Fruit fly (Drosophila melanogaster): ENCODE measurements around the gene Cp15.
A peak's percentile ranks its signal among the peaks of the same experiment; 100 is the strongest.

Cp15 gene

DNA sequence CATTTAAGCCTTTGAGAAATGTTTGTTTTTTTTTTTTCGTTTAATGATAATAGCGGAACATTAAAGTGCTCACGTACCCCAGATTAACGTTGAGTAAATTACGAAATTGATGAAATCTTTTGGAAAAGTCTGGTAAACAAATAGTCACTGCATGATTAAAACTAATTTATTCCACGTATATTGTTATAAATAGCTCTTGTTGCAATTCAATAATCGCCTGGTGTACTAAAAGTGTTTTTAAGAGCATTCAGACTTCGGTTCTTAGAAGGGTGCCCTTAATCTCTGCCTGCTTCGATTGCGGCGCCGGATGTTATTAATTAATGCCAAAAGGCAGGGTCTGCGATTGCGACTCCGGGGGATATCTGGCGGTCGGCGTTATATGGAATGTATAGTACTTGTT, 19.4 kb upstream of the Cp15 start (continued):
- no peak for TF ChIP-seq HLHmδ (GFP tag; optimal IDR thresholded peaks at IDR 0.05)
- no peak for TF ChIP-seq CG8359 (GFP tag; optimal IDR thresholded peaks at IDR 0.05; ENCODE audit: borderline replicate concordance)
- TF ChIP-seq Gug (GFP tag; IDR thresholded peaks at IDR 0.05), result no peak
- no peak for TF ChIP-seq sob (GFP tag; IDR thresholded peaks at IDR 0.05)
- no peak for TF ChIP-seq CG3163 (GFP tag; optimal IDR thresholded peaks at IDR 0.05)
- no peak for TF ChIP-seq repo (GFP tag; optimal IDR thresholded peaks at IDR 0.05)
- TF ChIP-seq crp (GFP tag; optimal IDR thresholded peaks at IDR 0.05), result no peak
- TF ChIP-seq Lim3 (GFP tag; IDR thresholded peaks at IDR 0.05), result no peak
- TF ChIP-seq D19B (GFP tag; optimal IDR thresholded peaks at IDR 0.05), result no peak
- no peak for TF ChIP-seq ranshi (GFP tag; IDR thresholded peaks at IDR 0.05)
- TF ChIP-seq CG31224 (GFP tag; IDR thresholded peaks at IDR 0.05), result no peak
- TF ChIP-seq YL-1 (GFP tag; optimal IDR thresholded peaks at IDR 0.05), result no peak
- no peak for TF ChIP-seq Atf3 (GFP tag; optimal IDR thresholded peaks at IDR 0.05)
- no peak for TF ChIP-seq sc (optimal IDR thresholded peaks at IDR 0.05)
- no peak for TF ChIP-seq sc (GFP tag; optimal IDR thresholded peaks at IDR 0.05)
- no peak for TF ChIP-seq chn (GFP tag; optimal IDR thresholded peaks at IDR 0.05)
- TF ChIP-seq br (optimal IDR thresholded peaks at IDR 0.05), result no peak
- no peak for TF ChIP-seq CG10979 (tag; optimal IDR thresholded peaks at IDR 0.05)
- TF ChIP-seq Elba2 (GFP tag; optimal IDR thresholded peaks at IDR 0.05), result no peak
- TF ChIP-seq inv (GFP tag; IDR thresholded peaks at IDR 0.05; ENCODE audit: partially characterized antibody), result no peak
- TF ChIP-seq dysf (GFP tag; IDR thresholded peaks at IDR 0.05), result 0 out of 3 replicates have a peak, but pooled peaks have one; percentile 37
- no peak for TF ChIP-seq NFAT (GFP tag; IDR thresholded peaks at IDR 0.05)
- no peak for TF ChIP-seq CG12942 (GFP tag; optimal IDR thresholded peaks at IDR 0.05)
- no peak for TF ChIP-seq dm (GFP tag; optimal IDR thresholded peaks at IDR 0.05)
- TF ChIP-seq ato (GFP tag; IDR thresholded peaks at IDR 0.05; ENCODE audit: partially characterized antibody), result no peak
- no peak for TF ChIP-seq CG9817 (tag; optimal IDR thresholded peaks at IDR 0.05)
- no peak for TF ChIP-seq H2.0 (GFP tag; IDR thresholded peaks at IDR 0.05)
- no peak for TF ChIP-seq Ets97D (GFP tag; optimal IDR thresholded peaks at IDR 0.05)
- no peak for TF ChIP-seq Antp (GFP tag; optimal IDR thresholded peaks at IDR 0.05)
- no peak for TF ChIP-seq CG3995 (GFP tag; optimal IDR thresholded peaks at IDR 0.05)
- TF ChIP-seq CG4730 (GFP tag; IDR thresholded peaks at IDR 0.05), result no peak
- TF ChIP-seq MESR4 (GFP tag; optimal IDR thresholded peaks at IDR 0.05), result no peak
- TF ChIP-seq trem (tag; optimal IDR thresholded peaks at IDR 0.05), result no peak
- no peak for TF ChIP-seq Hey (tag; optimal IDR thresholded peaks at IDR 0.05)
- TF ChIP-seq CG1792 (GFP tag; optimal IDR thresholded peaks at IDR 0.05), result no peak
- TF ChIP-seq exex (tag; optimal IDR thresholded peaks at IDR 0.05), result peak; percentile 13
- TF ChIP-seq Hmr (GFP tag; optimal IDR thresholded peaks at IDR 0.05), result peak; percentile 22
- TF ChIP-seq ems (GFP tag; optimal IDR thresholded peaks at IDR 0.05), result no peak
- no peak for TF ChIP-seq CG14014 (GFP tag; IDR thresholded peaks at IDR 0.05)
- no peak for TF ChIP-seq Sry-δ (GFP tag; optimal IDR thresholded peaks at IDR 0.05)
- no peak for TF ChIP-seq Asciz (GFP tag; optimal IDR thresholded peaks at IDR 0.05)
- TF ChIP-seq slbo (GFP tag; IDR thresholded peaks at IDR 0.05), result peak; percentile 29; the same call in 1 of the 2 replicates
- TF ChIP-seq CG1024 (GFP tag; IDR thresholded peaks at IDR 0.05), result no peak
- no peak for TF ChIP-seq CG2678 (tag; optimal IDR thresholded peaks at IDR 0.05)
- no peak for TF ChIP-seq trh (GFP tag; optimal IDR thresholded peaks at IDR 0.05)
- TF ChIP-seq CG15073 (GFP tag; optimal IDR thresholded peaks at IDR 0.05), result no peak
- TF ChIP-seq bab2 (GFP tag; optimal IDR thresholded peaks at IDR 0.05), result no peak
- TF ChIP-seq pho (GFP tag; optimal IDR thresholded peaks at IDR 0.05), result peak; percentile 33
- TF ChIP-seq Hr78 (GFP tag; optimal IDR thresholded peaks at IDR 0.05), result no peak
- no peak for TF ChIP-seq slp2 (GFP tag; optimal IDR thresholded peaks at IDR 0.05)
- TF ChIP-seq ATbp (GFP tag; optimal IDR thresholded peaks at IDR 0.05), result no peak
- TF ChIP-seq gem (tag; optimal IDR thresholded peaks at IDR 0.05), result peak; percentile 11
- no peak for TF ChIP-seq gcm2 (GFP tag; optimal IDR thresholded peaks at IDR 0.05)

Measured in whole organism, embryonic.